Worm (Caenorhabditis elegans) whole organism, mixed stage, embryonic: Measurements from ENCODE around the gene srxa-11.

Experiments used
- M03D4.4 ChIP-seq: sonication (generic microtip); optimal IDR thresholded peaks from 2 replicates; lab custom pipeline; 2017; ENCODE audit warnings: mild to moderate bottlenecking, missing genetic modification characterization, missing compliant biosample characterization
- bed-3 ChIP-seq: fragments of 200-800 bp; sonication (Bioruptor generic); optimal IDR thresholded peaks from 3 replicates; lab custom pipeline; 2018; ENCODE audit warnings: mild to moderate bottlenecking, missing genetic modification characterization, moderate library complexity, missing compliant biosample characterization
- blmp-1 ChIP-seq: fragments of 150-350 bp; optimal IDR thresholded peaks from 2 replicates; lab custom pipeline; 2014; ENCODE audit warnings: missing biosample characterization, missing genetic modification characterization
- ceh-39 ChIP-seq: fragments of 150-350 bp; optimal IDR thresholded peaks from 2 replicates; lab custom pipeline; 2014; ENCODE audit warnings: missing biosample characterization, missing genetic modification characterization
- ceh-43 ChIP-seq: fragments of 200-800 bp; sonication (Bioruptor generic); optimal IDR thresholded peaks from 2 replicates; lab custom pipeline; 2018; ENCODE audit warnings: mild to moderate bottlenecking, missing genetic modification characterization, moderate library complexity, missing compliant biosample characterization
- ces-1 ChIP-seq: fragments of 150-350 bp; optimal IDR thresholded peaks from 2 replicates; lab custom pipeline; 2014; ENCODE audit warnings: missing biosample characterization, missing genetic modification reagents, missing genetic modification characterization
- cnd-1 ChIP-seq: fragments of 200-800 bp; sonication (Bioruptor generic); optimal IDR thresholded peaks from 2 replicates; lab custom pipeline; 2018; ENCODE audit warnings: mild to moderate bottlenecking, missing genetic modification characterization, missing compliant biosample characterization
- elt-1 ChIP-seq: sonication (generic microtip); optimal IDR thresholded peaks from 2 replicates; lab custom pipeline; 2017; ENCODE audit warnings: missing genetic modification characterization, mild to moderate bottlenecking, missing compliant biosample characterization, antibody characterized with exemption, moderate library complexity, borderline replicate concordance; ENCODE audit not compliant: insufficient read depth
- elt-3 ChIP-seq: fragments of 150-350 bp; optimal IDR thresholded peaks from 2 replicates; lab custom pipeline; 2014; ENCODE audit warnings: missing biosample characterization, missing genetic modification characterization
- flh-1 ChIP-seq: fragments of 200-800 bp; sonication (Bioruptor generic); optimal IDR thresholded peaks from 2 replicates; lab custom pipeline; 2018; ENCODE audit warnings: mild to moderate bottlenecking, missing genetic modification characterization, moderate library complexity, missing compliant biosample characterization
- ham-2 ChIP-seq: fragments of 200-800 bp; sonication (Bioruptor generic); optimal IDR thresholded peaks from 2 replicates; lab custom pipeline; 2018; ENCODE audit warnings: mild to moderate bottlenecking, missing genetic modification characterization, missing compliant biosample characterization
- hlh-1 ChIP-seq: fragments of 150-350 bp; optimal IDR thresholded peaks from 2 replicates; lab custom pipeline; 2014; ENCODE audit warnings: missing biosample characterization, missing genetic modification reagents, missing genetic modification characterization
- lin-13 ChIP-seq: fragments of 150-350 bp; optimal IDR thresholded peaks from 2 replicates; lab custom pipeline; 2014; ENCODE audit warnings: missing biosample characterization, missing genetic modification characterization
- lin-32 ChIP-seq: fragments of 200-800 bp; sonication (Bioruptor generic); optimal IDR thresholded peaks from 2 replicates; lab custom pipeline; 2018; ENCODE audit warnings: mild to moderate bottlenecking, missing genetic modification characterization, missing compliant biosample characterization
- lsy-2 ChIP-seq: fragments of 150-350 bp; optimal IDR thresholded peaks from 2 replicates; lab custom pipeline; 2014; ENCODE audit warnings: missing biosample characterization, missing genetic modification characterization
- mab-5 ChIP-seq: fragments of 150-350 bp; optimal IDR thresholded peaks from 2 replicates; lab custom pipeline; 2014; ENCODE audit warnings: missing biosample characterization, missing genetic modification characterization
- mep-1 ChIP-seq: fragments of 150-350 bp; optimal IDR thresholded peaks from 2 replicates; lab custom pipeline; 2017; ENCODE audit warnings: missing biosample characterization, missing genetic modification reagents, missing genetic modification characterization, inconsistent platforms
- mls-2 ChIP-seq: sonication (generic microtip); optimal IDR thresholded peaks from 2 replicates; lab custom pipeline; 2016; ENCODE audit warnings: mild to moderate bottlenecking, missing genetic modification characterization, moderate library complexity, missing compliant biosample characterization
- nhr-12 ChIP-seq: fragments of 150-350 bp; optimal IDR thresholded peaks from 2 replicates; lab custom pipeline; 2014; ENCODE audit warnings: missing biosample characterization, missing genetic modification characterization
- nhr-2 ChIP-seq: fragments of 150-350 bp; optimal IDR thresholded peaks from 2 replicates; lab custom pipeline; 2014; ENCODE audit warnings: missing biosample characterization, missing genetic modification characterization
- nhr-237 ChIP-seq: fragments of 150-350 bp; optimal IDR thresholded peaks from 2 replicates; lab custom pipeline; 2014; ENCODE audit warnings: missing biosample characterization, missing genetic modification characterization
- nhr-28 ChIP-seq: fragments of 150-350 bp; optimal IDR thresholded peaks from 2 replicates; lab custom pipeline; 2014; ENCODE audit warnings: missing biosample characterization, missing genetic modification characterization
- nhr-76 ChIP-seq: sonication (generic microtip); optimal IDR thresholded peaks from 2 replicates; lab custom pipeline; 2017; ENCODE audit warnings: missing biosample characterization, missing genetic modification characterization
- pha-4 ChIP-seq: fragments of 150-350 bp; optimal IDR thresholded peaks from 2 replicates; lab custom pipeline; 2018; ENCODE audit warnings: missing biosample characterization, missing genetic modification reagents, missing genetic modification characterization
- sem-2 ChIP-seq: fragments of 200-800 bp; sonication (Bioruptor generic); optimal IDR thresholded peaks from 2 replicates; lab custom pipeline; 2018; ENCODE audit warnings: mild to moderate bottlenecking, missing genetic modification characterization, missing compliant biosample characterization
- snpc-4 ChIP-seq: fragments of 150-350 bp; optimal IDR thresholded peaks from 2 replicates; lab custom pipeline; 2014; ENCODE audit warnings: missing biosample characterization, missing genetic modification characterization
- sptf-1 ChIP-seq: sonication (generic microtip); optimal IDR thresholded peaks from 2 replicates; lab custom pipeline; 2017; ENCODE audit warnings: mild to moderate bottlenecking, missing genetic modification characterization, moderate library complexity, missing compliant biosample characterization
- tbx-8 ChIP-seq: fragments of 200-800 bp; sonication (Bioruptor generic); optimal IDR thresholded peaks from 2 replicates; lab custom pipeline; 2018; ENCODE audit warnings: mild to moderate bottlenecking, missing genetic modification characterization, moderate library complexity, missing compliant biosample characterization
- unc-39 ChIP-seq: fragments of 150-350 bp; optimal IDR thresholded peaks from 2 replicates; lab custom pipeline; 2014; ENCODE audit warnings: missing biosample characterization, missing genetic modification characterization
- zip-8 ChIP-seq: fragments of 150-350 bp; optimal IDR thresholded peaks from 2 replicates; lab custom pipeline; 2014; ENCODE audit warnings: missing biosample characterization, missing genetic modification characterization
- ztf-11 ChIP-seq: fragments of 150-350 bp; optimal IDR thresholded peaks from 2 replicates; lab custom pipeline; 2014; ENCODE audit warnings: missing biosample characterization, missing genetic modification characterization

The srxa-11 gene

ce11 chrV:13923851-13924250, at the start of gene srxa-11:
Gene srxa-11, plus strand, starts transcription at chrV:13924151.
- TF ChIP-seq M03D4.4 (no peak), hlh-1 (tag; lab: Kevin White, UChicago) (no peak), cnd-1 (tag; lab: Kevin White, UChicago) (no peak), blmp-1 (tag; lab: Kevin White, UChicago) (no peak), nhr-2 (no peak), ham-2 (GFP tag; lab: Kevin White, UChicago) (no peak), sptf-1 (tag; lab: Kevin White, UChicago) (no peak), ces-1 (GFP tag; lab: Kevin White, UChicago) (no peak), ceh-39 (tag; lab: Kevin White, UChicago) (no peak), zip-8 (tag; lab: Kevin White, UChicago) (no peak), unc-39 (no peak), mab-5 (tag; lab: Kevin White, UChicago) (no peak), mep-1 (tag; lab: Kevin White, UChicago) (no peak), nhr-76 (no peak)

- TF ChIP-seq nhr-2 (no peak), pha-4 (no peak), flh-1 (GFP tag; lab: Kevin White, UChicago) (no peak), unc-39 (no peak), ceh-39 (tag; lab: Kevin White, UChicago) (no peak)
These were observed 47.4 kb upstream of the srxa-11 start, which contains the start of gene T22G5.1 for ce11 chrV:13876529-13876928. Gene T22G5.1, plus strand, starts transcription at chrV:13876829.

ce11 chrV:13878226-13878625, 45.7 kb upstream of the srxa-11 start:
- TF ChIP-seq blmp-1 (tag; lab: Kevin White, UChicago) (no peak), elt-1 (tag; lab: Kevin White, UChicago) (no peak), bed-3 (no peak), tbx-8 (no peak), ceh-43 (no peak), hlh-1 (tag; lab: Kevin White, UChicago) (no peak), nhr-2 (no peak), elt-3 (tag; lab: Kevin White, UChicago) (no peak), snpc-4 (tag; lab: Kevin White, UChicago) (no peak), cnd-1 (tag; lab: Kevin White, UChicago) (no peak), mab-5 (tag; lab: Kevin White, UChicago) (no peak)

DNA sequence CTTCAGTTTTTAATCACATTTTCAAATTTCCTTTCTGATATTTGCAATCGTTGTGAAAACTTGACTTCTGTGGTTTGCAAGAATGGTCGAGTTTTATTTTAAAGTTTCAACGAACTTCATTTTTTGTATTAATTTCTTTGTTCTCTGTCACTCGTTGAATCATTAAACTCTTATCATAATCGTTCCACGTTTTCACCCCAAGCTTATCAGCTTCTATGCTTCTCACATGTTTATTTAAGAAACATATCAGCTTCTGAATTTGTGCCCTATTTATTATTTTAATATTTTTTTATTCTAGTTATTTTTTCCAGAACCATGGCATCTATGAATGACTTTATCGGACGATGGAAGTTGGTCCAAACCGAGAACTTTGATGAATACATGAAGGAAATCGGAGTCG, 44.7 kb upstream of the srxa-11 start, which contains the start of gene lbp-7:
lbp-7 (plus strand) TSS at position 312 of the 400 bp plus-strand sequence.
- TF ChIP-seq ces-1 (GFP tag; lab: Kevin White, UChicago) = no peak
- TF ChIP-seq lin-13 (tag; lab: Kevin White, UChicago) = no peak
- no peak for TF ChIP-seq elt-3 (tag; lab: Kevin White, UChicago)
- TF ChIP-seq ztf-11 (tag; lab: Kevin White, UChicago) = no peak
- TF ChIP-seq zip-8 (tag; lab: Kevin White, UChicago) = no peak
- no peak for TF ChIP-seq flh-1 (GFP tag; lab: Kevin White, UChicago)
- TF ChIP-seq nhr-2 = no peak
- TF ChIP-seq lsy-2 (tag; lab: Kevin White, UChicago) = no peak
- no peak for TF ChIP-seq bed-3
- TF ChIP-seq M03D4.4 = no peak
- TF ChIP-seq lin-32 (GFP tag; lab: Kevin White, UChicago) = no peak
- no peak for TF ChIP-seq mab-5 (tag; lab: Kevin White, UChicago)

- TF ChIP-seq mep-1 (tag; lab: Kevin White, UChicago) = no peak
- TF ChIP-seq hlh-1 (tag; lab: Kevin White, UChicago) = peak; percentile 3
- TF ChIP-seq, all 35 proteins: peak for 1
These were observed 43.8 kb upstream of the srxa-11 start for ce11 chrV:13880163-13880562.

DNA sequence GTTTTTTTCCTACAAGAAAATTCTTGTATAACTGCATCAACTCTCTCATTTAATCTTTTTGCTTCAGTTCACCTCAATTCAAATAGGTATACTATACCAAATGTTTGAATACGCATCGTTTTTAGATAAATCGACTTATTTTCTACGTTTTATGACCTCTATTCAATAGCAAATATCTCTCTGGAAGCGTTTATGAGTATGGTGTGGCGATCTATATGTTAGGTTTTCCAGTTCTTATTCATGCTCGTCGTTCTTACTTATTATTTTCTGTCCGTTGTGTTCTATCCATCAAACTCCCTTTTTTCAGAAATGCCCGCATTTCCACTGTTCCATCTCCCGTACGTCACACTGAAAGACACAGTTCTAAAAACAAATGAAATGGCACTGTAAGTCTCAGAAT, 43.3 kb upstream of the srxa-11 start, which contains the start of gene T22G5.3:
T22G5.3 (plus strand) TSS at position 301 of the 400 bp plus-strand sequence.
- TF ChIP-seq unc-39 = no peak

DNA sequence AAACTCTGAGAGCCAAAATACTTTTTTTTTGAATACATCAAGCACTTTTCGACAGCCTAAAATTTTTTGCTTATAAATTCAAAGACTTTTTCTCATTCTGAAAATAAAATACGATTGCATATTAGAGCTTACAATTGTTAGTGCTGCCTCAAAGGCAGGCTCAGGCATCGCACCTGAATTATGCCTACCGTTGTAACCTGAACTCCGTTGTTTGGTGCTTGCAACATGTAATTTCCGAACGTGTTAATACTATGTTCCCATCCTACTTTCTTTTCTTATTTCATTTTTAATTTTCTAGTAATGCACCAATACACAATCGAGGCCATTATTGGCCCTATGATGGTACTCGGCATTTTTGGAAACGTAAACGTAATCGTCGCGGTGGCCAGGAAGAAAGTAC, 36.6 kb upstream of the srxa-11 start, which contains the start of gene srsx-19:
srsx-19 (plus strand) TSS at position 301 of the 400 bp plus-strand sequence.
- TF ChIP-seq elt-1 (tag; lab: Kevin White, UChicago) (no peak), nhr-2 (no peak), sptf-1 (tag; lab: Kevin White, UChicago) (no peak), mep-1 (tag; lab: Kevin White, UChicago) (no peak), pha-4 (no peak), zip-8 (tag; lab: Kevin White, UChicago) (no peak), nhr-12 (tag; lab: Kevin White, UChicago) (no peak), hlh-1 (tag; lab: Kevin White, UChicago) (no peak), lin-32 (GFP tag; lab: Kevin White, UChicago) (no peak), flh-1 (GFP tag; lab: Kevin White, UChicago) (no peak), M03D4.4 (no peak), cnd-1 (tag; lab: Kevin White, UChicago) (no peak), bed-3 (no peak), snpc-4 (tag; lab: Kevin White, UChicago) (no peak), unc-39 (no peak), nhr-28 (tag; lab: Kevin White, UChicago) (no peak), mls-2 (no peak), nhr-237 (no peak), sem-2 (GFP tag; lab: Kevin White, UChicago) (no peak)
